Worm (Caenorhabditis elegans) whole organism, late embryonic: ENCODE results near the gene plx-2.

Experiments used
- T23F11.4 ChIP-seq: fragments of 200-800 bp; sonication (Bioruptor generic); optimal IDR thresholded peaks from 2 replicates; lab custom pipeline; 2018; ENCODE audit warnings: mild to moderate bottlenecking, missing genetic modification characterization, missing compliant biosample characterization
- ama-1 ChIP-seq: fragments of 150-350 bp; optimal IDR thresholded peaks from 2 replicates; lab custom pipeline; 2014
- dve-1 ChIP-seq: sonication (generic microtip); optimal IDR thresholded peaks from 2 replicates; lab custom pipeline; 2017; ENCODE audit warnings: antibody characterized with exemption, mild to moderate bottlenecking, missing genetic modification characterization, missing compliant biosample characterization
- fkh-10 ChIP-seq: fragments of 150-350 bp; optimal IDR thresholded peaks from 2 replicates; lab custom pipeline; 2014; ENCODE audit warnings: missing biosample characterization, missing genetic modification reagents, missing genetic modification characterization
- mec-3 ChIP-seq: sonication (generic microtip); optimal IDR thresholded peaks from 2 replicates; lab custom pipeline; 2016; ENCODE audit warnings: borderline replicate concordance, missing genetic modification characterization, missing compliant biosample characterization
- nhr-11 ChIP-seq: fragments of 150-350 bp; optimal IDR thresholded peaks from 2 replicates; lab custom pipeline; 2014; ENCODE audit warnings: missing biosample characterization, missing genetic modification characterization
- pha-2 ChIP-seq: sonication (generic microtip); optimal IDR thresholded peaks from 2 replicates; lab custom pipeline; 2017; ENCODE audit warnings: mild to moderate bottlenecking, missing genetic modification characterization, missing compliant biosample characterization
- pha-4 ChIP-seq: fragments of 150-350 bp; optimal IDR thresholded peaks from 2 replicates; lab custom pipeline; 2018; ENCODE audit warnings: missing biosample characterization, missing genetic modification reagents, missing genetic modification characterization
- rnt-1 ChIP-seq: sonication (generic microtip); optimal IDR thresholded peaks from 2 replicates; lab custom pipeline; 2016; ENCODE audit warnings: missing genetic modification characterization, missing compliant biosample characterization
- sox-4 ChIP-seq: sonication (generic microtip); optimal IDR thresholded peaks from 2 replicates; lab custom pipeline; 2017; ENCODE audit warnings: mild to moderate bottlenecking, missing genetic modification characterization, inconsistent platforms, missing compliant biosample characterization

DNA sequence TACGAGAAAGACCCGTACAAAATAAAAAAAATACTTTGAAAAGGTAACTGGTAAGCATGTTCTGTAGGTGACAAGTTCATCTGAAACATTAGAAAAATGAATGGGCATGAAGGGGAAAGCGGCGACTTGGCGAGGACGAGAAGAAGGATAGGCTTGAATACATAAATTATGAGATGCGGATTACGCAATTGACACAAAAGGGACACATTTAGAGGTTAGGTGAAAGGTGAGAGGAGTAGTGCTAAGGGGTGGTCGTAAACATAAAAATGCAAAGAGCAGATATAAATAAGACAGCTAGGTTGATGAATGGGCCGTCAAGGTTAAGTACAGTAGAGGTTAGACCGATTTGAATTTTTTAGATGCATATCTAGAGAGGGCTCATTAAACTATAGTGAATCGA lies 4.1 kb upstream of the plx-2 start:
- TF ChIP-seq sox-4 (tag; lab: Kevin White, UChicago), result no peak
- no peak for TF ChIP-seq nhr-11 (tag; lab: Kevin White, UChicago)
- TF ChIP-seq mec-3 (tag; lab: Kevin White, UChicago), result no peak
- no peak for TF ChIP-seq T23F11.4 (GFP tag; lab: Kevin White, UChicago)
- TF ChIP-seq ama-1 (lab: Kevin White, UChicago), result no peak
- TF ChIP-seq dve-1 (tag; lab: Kevin White, UChicago), result no peak
- no peak for TF ChIP-seq fkh-10 (GFP tag; lab: Kevin White, UChicago)
- no peak for TF ChIP-seq rnt-1 (tag; lab: Kevin White, UChicago)
- no peak for TF ChIP-seq pha-2 (tag; lab: Kevin White, UChicago)
- TF ChIP-seq pha-4 (tag; lab: Kevin White, UChicago), result no peak
